Worm (Caenorhabditis elegans) whole organism, midembryonic: ENCODE measurements around the gene lin-39.

Experiments
- cog-1 ChIP-seq: sonication (generic microtip); optimal IDR thresholded peaks from 2 replicates; lab custom pipeline; 2016; ENCODE audit warnings: missing genetic modification characterization, missing compliant biosample characterization
- flt-1 ChIP-seq: fragments of 200-800 bp; sonication (Bioruptor generic); IDR thresholded peaks from 2 replicates; pipeline ENCODE4 v1.3.6; 2022; ENCODE audit warnings: missing genetic modification characterization, missing compliant biosample characterization
- med-1 ChIP-seq: sonication (generic microtip); optimal IDR thresholded peaks from 2 replicates; lab custom pipeline; 2017; ENCODE audit warnings: missing genetic modification characterization, mild to moderate bottlenecking, missing compliant biosample characterization, antibody characterized with exemption, missing genetic modification reagents; ENCODE audit not compliant: insufficient read depth
- ztf-29 ChIP-seq: fragments of 200-800 bp; sonication (Bioruptor generic); IDR thresholded peaks from 2 replicates; pipeline ENCODE4 v1.3.6; 2022; ENCODE audit warnings: missing genetic modification reagents, missing genetic modification characterization, missing compliant biosample characterization

- TF ChIP-seq cog-1 (tag; lab: Kevin White, UChicago): no peak
- no peak for TF ChIP-seq flt-1
- TF ChIP-seq ztf-29 (GFP tag; lab: Robert Waterston, UW): no peak
- no peak for TF ChIP-seq med-1 (GFP tag; lab: Kevin White, UChicago)
These were observed 23.4 kb upstream of the lin-39 start for ce11 chrIII:7559869-7560268.
